Fruit fly (Drosophila melanogaster): ENCODE results near the gene fray.

Gene fray

dm6 chr3R:18583881-18584545 lies 11.1 kb downstream of the fray start (continued):
- peak; percentile 98 for TF ChIP-seq Sox102F (GFP tag; optimal IDR thresholded peaks at IDR 0.05)
- peak; percentile 97 for TF ChIP-seq Rfx (GFP tag; IDR thresholded peaks at IDR 0.05)
- peak; percentile 83 for TF ChIP-seq CG11696 (GFP tag; IDR thresholded peaks at IDR 0.05)
- peak; percentile 91 for TF ChIP-seq CG11085 (GFP tag; IDR thresholded peaks at IDR 0.05)
- TF ChIP-seq Abd-B (GFP tag; optimal IDR thresholded peaks at IDR 0.05): peak; percentile 97
- TF ChIP-seq tup (GFP tag; optimal IDR thresholded peaks at IDR 0.05): peak; percentile 93
- peak; percentile 92 for TF ChIP-seq Rx (GFP tag; IDR thresholded peaks at IDR 0.05)
- TF ChIP-seq luna (GFP tag; optimal IDR thresholded peaks at IDR 0.05): peak; percentile 86
- TF ChIP-seq vnd (GFP tag; IDR thresholded peaks at IDR 0.05; ENCODE audit: partially characterized antibody): no peak
- TF ChIP-seq CG34422 (GFP tag; IDR thresholded peaks at IDR 0.05): peak; percentile 97
- peak; percentile 92 for TF ChIP-seq CG17612 (GFP tag; IDR thresholded peaks at IDR 0.05)
- TF ChIP-seq pros (GFP tag; optimal IDR thresholded peaks at IDR 0.05): peak; percentile 69
- TF ChIP-seq hbn (GFP tag; IDR thresholded peaks at IDR 0.05; ENCODE audit: partially characterized antibody): 0 out of 2 replicates have a peak, but pooled peaks have one; percentile 24
- TF ChIP-seq CG8388 (GFP tag; optimal IDR thresholded peaks at IDR 0.05): peak; percentile 95
- TF ChIP-seq CG14667 (GFP tag; IDR thresholded peaks at IDR 0.05): peak; percentile 93
- peak; percentile 100 for TF ChIP-seq D19A (tag; optimal IDR thresholded peaks at IDR 0.05)
- TF ChIP-seq CG4424 (GFP tag; optimal IDR thresholded peaks at IDR 0.05): peak; percentile 97
- TF ChIP-seq NC2β (GFP tag; optimal IDR thresholded peaks at IDR 0.05): peak; percentile 97
- peak; percentile 89 for TF ChIP-seq p53 (GFP tag; optimal IDR thresholded peaks at IDR 0.05)
- TF ChIP-seq CG32767 (GFP tag; IDR thresholded peaks at IDR 0.05): peak; percentile 89
- TF ChIP-seq CG17802 (tag; optimal IDR thresholded peaks at IDR 0.05): peak; percentile 89
- TF ChIP-seq CG1529 (GFP tag; optimal IDR thresholded peaks at IDR 0.05): peak; percentile 97
- peak; percentile 91 for TF ChIP-seq B-H2 (GFP tag; optimal IDR thresholded peaks at IDR 0.05)

- peak; percentile 62 for TF ChIP-seq cg (GFP tag; optimal IDR thresholded peaks at IDR 0.05)
- TF ChIP-seq Dll (GFP tag; IDR thresholded peaks at IDR 0.05; ENCODE audit: partially characterized antibody): no peak
- peak; percentile 66 to 75 for TF ChIP-seq Trl (optimal IDR thresholded peaks at IDR 0.05)
- TF ChIP-seq Trl (GFP tag; optimal IDR thresholded peaks at IDR 0.05): no peak
- TF ChIP-seq sna (GFP tag; IDR thresholded peaks at IDR 0.05; ENCODE audit: partially characterized antibody): 0 out of 2 replicates have a peak, but pooled peaks have one; percentile 38
- TF ChIP-seq Bdp1 (GFP tag; optimal IDR thresholded peaks at IDR 0.05): no peak
These were observed 11.7 kb downstream of the fray start for dm6 chr3R:18584546-18584935.

- TF ChIP-seq HmgZ (tag; optimal IDR thresholded peaks at IDR 0.05) (peak; percentile 18), D19B (GFP tag; optimal IDR thresholded peaks at IDR 0.05) (no peak), Xbp1 (GFP tag; optimal IDR thresholded peaks at IDR 0.05) (peak; percentile 12), lab (GFP tag; optimal IDR thresholded peaks at IDR 0.05) (peak; percentile 59), gt (GFP tag; IDR thresholded peaks at IDR 0.05) (no peak), ssp (GFP tag; IDR thresholded peaks at IDR 0.05) (no peak), CG17612 (GFP tag; IDR thresholded peaks at IDR 0.05) (no peak), Oli (tag; optimal IDR thresholded peaks at IDR 0.05) (no peak), Neu2 (GFP tag; optimal IDR thresholded peaks at IDR 0.05; ENCODE audit: borderline replicate concordance) (no peak), exex (tag; optimal IDR thresholded peaks at IDR 0.05) (peak; percentile 69), H15 (GFP tag; IDR thresholded peaks at IDR 0.05) (no peak), usp (GFP tag; optimal IDR thresholded peaks at IDR 0.05) (no peak), gcm2 (GFP tag; optimal IDR thresholded peaks at IDR 0.05) (no peak), jumu (GFP tag; optimal IDR thresholded peaks at IDR 0.05) (no peak), CG13123 (GFP tag; optimal IDR thresholded peaks at IDR 0.05) (no peak), Max (GFP tag; optimal IDR thresholded peaks at IDR 0.05) (no peak), CG8388 (GFP tag; optimal IDR thresholded peaks at IDR 0.05) (no peak), wdn (GFP tag; IDR thresholded peaks at IDR 0.05) (no peak), CG12942 (GFP tag; optimal IDR thresholded peaks at IDR 0.05) (no peak), CG7556 (GFP tag; optimal IDR thresholded peaks at IDR 0.05) (no peak), CG1603 (tag; optimal IDR thresholded peaks at IDR 0.05) (no peak)
These were observed 12.5 kb downstream of the fray start for dm6 chr3R:18585259-18585858.
